Worm (Caenorhabditis elegans) whole organism, late embryonic: ENCODE data around the gene F35C5.1.

Source experiments
- C38D4.7 ChIP-seq: fragments of 200-800 bp; sonication (Bioruptor generic); optimal IDR thresholded peaks from 2 replicates; lab custom pipeline; 2018; ENCODE audit warnings: mild to moderate bottlenecking, missing genetic modification characterization, moderate library complexity, missing compliant biosample characterization
- F13H6.1 ChIP-seq: sonication (generic microtip); optimal IDR thresholded peaks from 2 replicates; lab custom pipeline; 2016; ENCODE audit warnings: missing genetic modification characterization, missing compliant biosample characterization
- K09A11.1 ChIP-seq: sonication (generic microtip); optimal IDR thresholded peaks from 2 replicates; lab custom pipeline; 2017; ENCODE audit warnings: antibody characterized with exemption, mild to moderate bottlenecking, missing genetic modification characterization, missing compliant biosample characterization; ENCODE audit not compliant: insufficient read depth
- T23F11.4 ChIP-seq: fragments of 200-800 bp; sonication (Bioruptor generic); optimal IDR thresholded peaks from 2 replicates; lab custom pipeline; 2018; ENCODE audit warnings: mild to moderate bottlenecking, missing genetic modification characterization, missing compliant biosample characterization
- Y22D7AL.16 ChIP-seq: sonication (generic microtip); optimal IDR thresholded peaks from 2 replicates; lab custom pipeline; 2016; ENCODE audit warnings: missing genetic modification characterization, missing compliant biosample characterization
- ahr-1 ChIP-seq: sonication (generic microtip); optimal IDR thresholded peaks from 2 replicates; lab custom pipeline; 2016; ENCODE audit warnings: missing genetic modification characterization, missing compliant biosample characterization
- ama-1 ChIP-seq: fragments of 150-350 bp; optimal IDR thresholded peaks from 2 replicates; lab custom pipeline; 2014
- ceh-14 ChIP-seq: sonication (generic microtip); optimal IDR thresholded peaks from 2 replicates; lab custom pipeline; 2016; ENCODE audit warnings: missing genotype, missing genetic modification characterization, missing compliant biosample characterization
- ceh-18 ChIP-seq: sonication (generic microtip); optimal IDR thresholded peaks from 2 replicates; lab custom pipeline; 2016; ENCODE audit warnings: missing genetic modification characterization, missing compliant biosample characterization
- ceh-19 ChIP-seq: fragments of 200-800 bp; sonication (Bioruptor generic); optimal IDR thresholded peaks from 2 replicates; lab custom pipeline; 2018; ENCODE audit warnings: mild to moderate bottlenecking, missing genetic modification characterization, missing compliant biosample characterization
- ceh-2 ChIP-seq: sonication (generic microtip); optimal IDR thresholded peaks from 2 replicates; lab custom pipeline; 2016; ENCODE audit warnings: missing genotype, missing genetic modification characterization, missing compliant biosample characterization
- ceh-24 ChIP-seq: sonication (generic microtip); optimal IDR thresholded peaks from 2 replicates; lab custom pipeline; 2016; ENCODE audit warnings: mild to moderate bottlenecking, missing genetic modification characterization, missing compliant biosample characterization
- ceh-31 ChIP-seq: sonication (generic microtip); optimal IDR thresholded peaks from 2 replicates; lab custom pipeline; 2016; ENCODE audit warnings: missing genetic modification characterization, missing compliant biosample characterization
- ceh-9 ChIP-seq: sonication (generic microtip); optimal IDR thresholded peaks from 2 replicates; lab custom pipeline; 2016; ENCODE audit warnings: mild to moderate bottlenecking, missing genetic modification characterization, inconsistent platforms, missing compliant biosample characterization
- eyg-1 ChIP-seq: sonication (generic microtip); optimal IDR thresholded peaks from 2 replicates; lab custom pipeline; 2016; ENCODE audit warnings: missing genotype, missing genetic modification characterization, missing compliant biosample characterization
- fax-1 ChIP-seq: sonication (generic microtip); optimal IDR thresholded peaks from 2 replicates; lab custom pipeline; 2016; ENCODE audit warnings: missing genotype, missing genetic modification characterization, missing compliant biosample characterization
- fkh-6 ChIP-seq: sonication (generic microtip); optimal IDR thresholded peaks from 2 replicates; lab custom pipeline; 2016; ENCODE audit warnings: missing genetic modification characterization, missing compliant biosample characterization
- gmeb-2 ChIP-seq: sonication (generic microtip); optimal IDR thresholded peaks from 2 replicates; lab custom pipeline; 2016; ENCODE audit warnings: missing genetic modification characterization, inconsistent platforms, missing compliant biosample characterization
- hlh-30 ChIP-seq: sonication (generic microtip); optimal IDR thresholded peaks from 2 replicates; lab custom pipeline; 2017; ENCODE audit warnings: antibody characterized with exemption, missing genetic modification characterization, missing compliant biosample characterization; ENCODE audit not compliant: insufficient read depth
- hlh-6 ChIP-seq: sonication (generic microtip); optimal IDR thresholded peaks from 2 replicates; lab custom pipeline; 2016; ENCODE audit warnings: missing genotype, missing genetic modification characterization, missing compliant biosample characterization
- hlh-8 ChIP-seq: sonication (generic microtip); optimal IDR thresholded peaks from 2 replicates; lab custom pipeline; 2016; ENCODE audit warnings: missing genotype, missing genetic modification characterization, missing compliant biosample characterization
- lin-11 ChIP-seq: fragments of 200-800 bp; sonication (Bioruptor generic); optimal IDR thresholded peaks from 2 replicates; lab custom pipeline; 2018; ENCODE audit warnings: mild to moderate bottlenecking, missing genetic modification characterization, missing compliant biosample characterization
- madf-2 ChIP-seq: sonication (generic microtip); optimal IDR thresholded peaks from 2 replicates; lab custom pipeline; 2017; ENCODE audit warnings: missing genetic modification characterization, missing compliant biosample characterization
- nfya-1 ChIP-seq: sonication (generic microtip); optimal IDR thresholded peaks from 2 replicates; lab custom pipeline; 2017; ENCODE audit warnings: missing genetic modification characterization, mild to moderate bottlenecking, missing compliant biosample characterization, antibody characterized with exemption, moderate library complexity
- nhr-11 ChIP-seq: fragments of 150-350 bp; optimal IDR thresholded peaks from 2 replicates; lab custom pipeline; 2014; ENCODE audit warnings: missing biosample characterization, missing genetic modification characterization
- odd-2 ChIP-seq: sonication (generic microtip); optimal IDR thresholded peaks from 2 replicates; lab custom pipeline; 2017; ENCODE audit warnings: antibody characterized with exemption, mild to moderate bottlenecking, missing genetic modification characterization, missing compliant biosample characterization
- pha-2 ChIP-seq: sonication (generic microtip); optimal IDR thresholded peaks from 2 replicates; lab custom pipeline; 2017; ENCODE audit warnings: mild to moderate bottlenecking, missing genetic modification characterization, missing compliant biosample characterization
- pqm-1 ChIP-seq: sonication (generic microtip); optimal IDR thresholded peaks from 2 replicates; lab custom pipeline; 2016; ENCODE audit warnings: missing genetic modification characterization, missing compliant biosample characterization
- ref-2 ChIP-seq: sonication (generic microtip); optimal IDR thresholded peaks from 2 replicates; lab custom pipeline; 2016; ENCODE audit warnings: missing genetic modification characterization, missing compliant biosample characterization
- sox-2 ChIP-seq: fragments of 200-800 bp; sonication (Bioruptor generic); IDR thresholded peaks from 2 replicates; pipeline ENCODE4 v1.3.6; 2022; ENCODE audit warnings: missing genetic modification reagents, missing genetic modification characterization, missing compliant biosample characterization
- unc-3 ChIP-seq, 2 experiments: fragments of 200-800 bp in 1 of 2; sonication (Bioruptor generic) in 1 of 2; sonication (generic microtip) in 1 of 2; conservative IDR thresholded peaks in 1 of 2; optimal IDR thresholded peaks in 1 of 2; 2 replicates each; pipeline versions ENCODE4 v1.3.6 to Lab custom; 2016 to 2022; ENCODE audit warnings: missing compliant biosample characterization in 2 of 2, missing genetic modification characterization in 2 of 2, missing genetic modification reagents in 1 of 2
- unc-42 ChIP-seq: sonication (generic microtip); optimal IDR thresholded peaks from 2 replicates; lab custom pipeline; 2016; ENCODE audit warnings: missing genotype, missing genetic modification characterization, missing compliant biosample characterization
- unc-86 ChIP-seq: sonication (generic microtip); optimal IDR thresholded peaks from 2 replicates; lab custom pipeline; 2016; ENCODE audit warnings: missing genetic modification characterization, missing compliant biosample characterization
- ztf-16 ChIP-seq: sonication (generic microtip); optimal IDR thresholded peaks from 2 replicates; lab custom pipeline; 2017; ENCODE audit warnings: missing genetic modification characterization, missing compliant biosample characterization

The F35C5.1 gene

ce11 chrII:12880406-12880805, at the start of gene F35C5.1:
Gene F35C5.1, plus strand, starts transcription at chrII:12880804.
- TF ChIP-seq F13H6.1 (tag; lab: Kevin White, UChicago): no peak
- no peak for TF ChIP-seq ahr-1 (tag; lab: Kevin White, UChicago)
- TF ChIP-seq ceh-19 (GFP tag; lab: Kevin White, UChicago): no peak
- no peak for TF ChIP-seq unc-42 (tag; lab: Kevin White, UChicago)
- no peak for TF ChIP-seq T23F11.4 (GFP tag; lab: Kevin White, UChicago)
- TF ChIP-seq nhr-11 (tag; lab: Kevin White, UChicago): no peak
- no peak for TF ChIP-seq pqm-1
- no peak for TF ChIP-seq lin-11
- no peak for TF ChIP-seq pha-2 (tag; lab: Kevin White, UChicago)
- TF ChIP-seq K09A11.1 (tag; lab: Kevin White, UChicago): no peak
- TF ChIP-seq ceh-18 (tag; lab: Kevin White, UChicago): no peak
- no peak for TF ChIP-seq ztf-16 (tag; lab: Kevin White, UChicago)
- TF ChIP-seq odd-2: no peak
- no peak for TF ChIP-seq ceh-24 (tag; lab: Kevin White, UChicago)
- no peak for TF ChIP-seq ceh-14
- TF ChIP-seq C38D4.7 (GFP tag; lab: Kevin White, UChicago): no peak
- no peak for TF ChIP-seq sox-2 (GFP tag; lab: Robert Waterston, UW)
- no peak for TF ChIP-seq fkh-6 (tag; lab: Kevin White, UChicago)
- TF ChIP-seq, all 69 proteins: peak for 0

- TF ChIP-seq Y22D7AL.16 (tag; lab: Kevin White, UChicago): no peak
- TF ChIP-seq T23F11.4 (GFP tag; lab: Kevin White, UChicago): no peak
- TF ChIP-seq sox-2 (GFP tag; lab: Robert Waterston, UW): no peak
- TF ChIP-seq ahr-1 (tag; lab: Kevin White, UChicago): no peak
- TF ChIP-seq unc-86 (tag; lab: Kevin White, UChicago): no peak
- TF ChIP-seq ceh-9 (tag; lab: Kevin White, UChicago): no peak
- TF ChIP-seq hlh-6: no peak
Observed at ce11 chrII:12840057-12840456, 40.5 kb upstream of the F35C5.1 start, which contains the start of gene lgc-35. Gene lgc-35, minus strand, starts transcription at chrII:12840157.

ce11 chrII:12847736-12848135, 32.9 kb upstream of the F35C5.1 start, which contains the start of gene pes-10:
Gene pes-10, minus strand, starts transcription at chrII:12847836.
- TF ChIP-seq ceh-18 (tag; lab: Kevin White, UChicago): no peak
- no peak for TF ChIP-seq ceh-9 (tag; lab: Kevin White, UChicago)
- no peak for TF ChIP-seq lin-11
- no peak for TF ChIP-seq madf-2
- no peak for TF ChIP-seq gmeb-2
- TF ChIP-seq ahr-1 (tag; lab: Kevin White, UChicago): no peak
- TF ChIP-seq K09A11.1 (tag; lab: Kevin White, UChicago): no peak
- no peak for TF ChIP-seq hlh-8 (tag; lab: Kevin White, UChicago)
- TF ChIP-seq ceh-24 (tag; lab: Kevin White, UChicago): no peak
- TF ChIP-seq fax-1: no peak
- no peak for TF ChIP-seq ceh-31 (tag; lab: Kevin White, UChicago)
- no peak for TF ChIP-seq nfya-1
- no peak for TF ChIP-seq ceh-14
- no peak for TF ChIP-seq unc-86 (tag; lab: Kevin White, UChicago)
- TF ChIP-seq pqm-1: no peak
- no peak for TF ChIP-seq ceh-2
- no peak for TF ChIP-seq eyg-1
- TF ChIP-seq ama-1: no peak
- TF ChIP-seq hlh-30 (tag; lab: Kevin White, UChicago): no peak

ce11 chrII:12850129-12850528, 30.5 kb upstream of the F35C5.1 start, which contains the start of gene Y46G5A.28:
Gene Y46G5A.28, plus strand, starts transcription at chrII:12850429.
- TF ChIP-seq ref-2: no peak
- no peak for TF ChIP-seq lin-11
- no peak for TF ChIP-seq unc-3 (GFP tag; conservative IDR thresholded peaks at IDR 0.05; lab: Robert Waterston, UW)
- TF ChIP-seq unc-3 (tag; optimal IDR thresholded peaks at IDR 0.05; lab: Kevin White, UChicago): no peak
- TF ChIP-seq pqm-1: no peak
- no peak for TF ChIP-seq ceh-9 (tag; lab: Kevin White, UChicago)
- no peak for TF ChIP-seq hlh-8 (tag; lab: Kevin White, UChicago)
- no peak for TF ChIP-seq hlh-30 (tag; lab: Kevin White, UChicago)
- no peak for TF ChIP-seq ceh-2
